Worm (Caenorhabditis elegans) whole organism, midembryonic: Measurements from ENCODE around the gene Y77E11A.8.

Experiments
- T22C8.4 ChIP-seq: fragments of 200-800 bp; sonication (Bioruptor generic); IDR thresholded peaks from 2 replicates; pipeline ENCODE4 v1.3.6; 2022; ENCODE audit warnings: missing genetic modification characterization, missing compliant biosample characterization
- klf-2 ChIP-seq: fragments of 200-800 bp; sonication (Bioruptor generic); conservative IDR thresholded peaks from 2 replicates; pipeline ENCODE4 v1.3.6; 2022; ENCODE audit warnings: missing genetic modification reagents, missing genetic modification characterization, missing compliant biosample characterization
- med-1 ChIP-seq: sonication (generic microtip); optimal IDR thresholded peaks from 2 replicates; lab custom pipeline; 2017; ENCODE audit warnings: missing genetic modification characterization, mild to moderate bottlenecking, missing compliant biosample characterization, antibody characterized with exemption, missing genetic modification reagents; ENCODE audit not compliant: insufficient read depth
- ztf-23 ChIP-seq: fragments of 200-800 bp; sonication (Bioruptor generic); IDR thresholded peaks from 2 replicates; pipeline ENCODE4 v1.3.6; 2022; ENCODE audit warnings: missing genetic modification reagents, missing genetic modification characterization, missing compliant biosample characterization
- ztf-29 ChIP-seq: fragments of 200-800 bp; sonication (Bioruptor generic); IDR thresholded peaks from 2 replicates; pipeline ENCODE4 v1.3.6; 2022; ENCODE audit warnings: missing genetic modification reagents, missing genetic modification characterization, missing compliant biosample characterization

DNA sequence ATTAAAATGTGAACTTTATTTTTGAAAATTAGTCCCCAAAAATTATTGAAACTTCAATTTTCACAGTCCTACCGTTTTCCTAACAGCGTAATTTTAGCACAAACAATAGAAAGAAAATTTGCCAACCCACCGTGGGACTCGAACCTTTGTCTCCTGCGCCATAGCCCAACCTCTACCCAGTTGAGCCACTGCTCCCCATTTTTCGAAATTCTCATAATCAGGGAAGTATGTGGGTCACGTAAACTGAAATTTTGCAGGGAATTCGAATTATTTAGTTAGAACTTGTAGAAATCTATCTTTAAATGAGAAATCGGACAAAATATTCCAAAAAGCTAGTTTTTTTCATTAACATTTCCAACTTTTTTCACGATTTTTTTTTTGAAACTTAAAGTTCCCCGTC is 44.5 kb downstream of the Y77E11A.8 start:
- no peak for TF ChIP-seq ztf-29 (GFP tag; lab: Robert Waterston, UW)
- TF ChIP-seq med-1 (GFP tag; lab: Kevin White, UChicago) = no peak
- no peak for TF ChIP-seq T22C8.4 (GFP tag; lab: Robert Waterston, UW)
- TF ChIP-seq ztf-23 (GFP tag; lab: Robert Waterston, UW) = no peak
- no peak for TF ChIP-seq klf-2
